Worm (Caenorhabditis elegans): ENCODE data around the gene tsp-3.
A peak's percentile ranks its signal among the peaks of the same experiment; 100 is the strongest.

Gene tsp-3

ce11 chrIII:13187090-13187489, 25.4 kb upstream of the tsp-3 start, which contains the start of gene gly-5:
TSS of gene gly-5 (plus strand) at chrIII:13187390.
- TF ChIP-seq Y95B8A.8 (GFP tag; IDR thresholded peaks at IDR 0.05) = no peak
- TF ChIP-seq Y67H2A.10 (GFP tag; conservative IDR thresholded peaks at IDR 0.05) = no peak
- TF ChIP-seq nhr-80 (tag; optimal IDR thresholded peaks at IDR 0.05) = peak; percentile 40

- TF ChIP-seq madf-10 (tag; optimal IDR thresholded peaks at IDR 0.05) = peak; percentile 11
- TF ChIP-seq unc-130 (GFP tag; optimal IDR thresholded peaks at IDR 0.05) = peak; percentile 70
- peak; percentile 31; the same call in 1 of the 2 replicates for TF ChIP-seq D2030.7 (GFP tag; IDR thresholded peaks at IDR 0.05)
- TF ChIP-seq F22D6.2 (tag; optimal IDR thresholded peaks at IDR 0.05) = peak; percentile 9
- TF ChIP-seq snpc-4 (GFP tag; optimal IDR thresholded peaks at IDR 0.05) = no peak
- no peak for TF ChIP-seq snpc-4 (tag; optimal IDR thresholded peaks at IDR 0.05)
- no peak for TF ChIP-seq zim-3 (tag; optimal IDR thresholded peaks at IDR 0.05)
- TF ChIP-seq K12H6.12 (tag; optimal IDR thresholded peaks at IDR 0.05) = peak; percentile 48
- TF ChIP-seq B0336.3 (GFP tag; IDR thresholded peaks at IDR 0.05) = no peak
- TF ChIP-seq sea-2 (GFP tag; IDR thresholded peaks at IDR 0.05) = 0 out of 2 replicates have a peak, but pooled peaks have one; percentile 59
- no peak for TF ChIP-seq nfyb-1 (GFP tag; IDR thresholded peaks at IDR 0.05)
- peak; percentile 28 for TF ChIP-seq hrde-1 (tag; optimal IDR thresholded peaks at IDR 0.05; ENCODE audit: borderline replicate concordance)
- peak; percentile 70 for TF ChIP-seq lin-40 (tag; optimal IDR thresholded peaks at IDR 0.05)
- TF ChIP-seq him-1 (tag; optimal IDR thresholded peaks at IDR 0.05) = peak; percentile 64
- TF ChIP-seq hlh-12 (tag; optimal IDR thresholded peaks at IDR 0.05) = peak; percentile 30
- TF ChIP-seq rec-8 (tag; optimal IDR thresholded peaks at IDR 0.05) = peak in 1 of 2 experiments; percentile 18
- TF ChIP-seq lin-35 (GFP tag; optimal IDR thresholded peaks at IDR 0.05) = no peak
- peak in 1 of 2 experiments; percentile 63 for TF ChIP-seq let-607 (tag; optimal IDR thresholded peaks at IDR 0.05)
- TF ChIP-seq mcd-1 (GFP tag; IDR thresholded peaks at IDR 0.05) = peak; percentile 44; the same call in 1 of the 2 replicates
Observed at ce11 chrIII:13187773-13188172, 24.7 kb upstream of the tsp-3 start.

ce11 chrIII:13201079-13201478, 11.4 kb upstream of the tsp-3 start:
- TF ChIP-seq C17E4.6 (GFP tag; IDR thresholded peaks at IDR 0.05) (no peak), chd-7 (tag; optimal IDR thresholded peaks at IDR 0.05) (no peak)

- TF ChIP-seq dox-1 (GFP tag; IDR thresholded peaks at IDR 0.05) = no peak
- TF ChIP-seq atf-7 (tag; optimal IDR thresholded peaks at IDR 0.05) = no peak
- TF ChIP-seq ztf-22 (GFP tag; optimal IDR thresholded peaks at IDR 0.05) = no peak
- no peak for TF ChIP-seq nfyb-1 (GFP tag; IDR thresholded peaks at IDR 0.05)
- no peak for TF ChIP-seq ZK185.1 (tag; optimal IDR thresholded peaks at IDR 0.05; ENCODE audit: poor library complexity, severe bottlenecking)
- no peak for TF ChIP-seq madf-8 (GFP tag; conservative IDR thresholded peaks at IDR 0.05)
- no peak for TF ChIP-seq nfya-2 (GFP tag; IDR thresholded peaks at IDR 0.05)
- no peak for TF ChIP-seq ccch-3 (GFP tag; optimal IDR thresholded peaks at IDR 0.05)
- TF ChIP-seq madf-3 (GFP tag; IDR thresholded peaks at IDR 0.05) = no peak
- no peak for TF ChIP-seq chd-7 (tag; optimal IDR thresholded peaks at IDR 0.05)
- TF ChIP-seq madf-6 (GFP tag; IDR thresholded peaks at IDR 0.05) = no peak
- TF ChIP-seq unc-62 (GFP tag; optimal IDR thresholded peaks at IDR 0.05) = no peak
- no peak for TF ChIP-seq hlh-12 (tag; optimal IDR thresholded peaks at IDR 0.05)
- no peak for TF ChIP-seq hrde-1 (tag; optimal IDR thresholded peaks at IDR 0.05; ENCODE audit: borderline replicate concordance)
- no peak for TF ChIP-seq ztf-28 (GFP tag; IDR thresholded peaks at IDR 0.05)
- no peak for TF ChIP-seq F10E7.11 (tag; optimal IDR thresholded peaks at IDR 0.05)
- TF ChIP-seq F57C9.4 (tag; optimal IDR thresholded peaks at IDR 0.05) = no peak
- no peak for TF ChIP-seq tbx-9 (tag; optimal IDR thresholded peaks at IDR 0.05; ENCODE audit: borderline replicate concordance)
- TF ChIP-seq unc-130 (GFP tag; optimal IDR thresholded peaks at IDR 0.05) = no peak
- TF ChIP-seq nhr-90 (tag; optimal IDR thresholded peaks at IDR 0.05) = no peak
Observed at ce11 chrIII:13201901-13202300, 10.6 kb upstream of the tsp-3 start.
